Worm (Caenorhabditis elegans) whole organism, L3 larva: ENCODE measurements around the gene ttll-4.

Experiments
- aly-2 ChIP-seq: fragments of 150-350 bp; optimal IDR thresholded peaks from 2 replicates; lab custom pipeline; 2014; ENCODE audit warnings: missing biosample characterization, missing genetic modification characterization
- egl-27 ChIP-seq: sonication (generic microtip); optimal IDR thresholded peaks from 4 replicates; lab custom pipeline; 2017; ENCODE audit warnings: missing biosample characterization, missing genetic modification reagents, missing genetic modification characterization
- fkh-10 ChIP-seq: sonication (generic microtip); optimal IDR thresholded peaks from 2 replicates; lab custom pipeline; 2017; ENCODE audit warnings: missing biosample characterization, missing genetic modification reagents, missing genetic modification characterization
- lin-39 ChIP-seq: fragments of 150-350 bp; optimal IDR thresholded peaks from 2 replicates; lab custom pipeline; 2018; ENCODE audit warnings: missing biosample characterization, missing genetic modification reagents, missing genetic modification characterization
- nhr-11 ChIP-seq: fragments of 150-350 bp; optimal IDR thresholded peaks from 2 replicates; lab custom pipeline; 2014; ENCODE audit warnings: missing biosample characterization, missing genetic modification characterization
- nhr-12 ChIP-seq: fragments of 150-350 bp; optimal IDR thresholded peaks from 2 replicates; lab custom pipeline; 2014; ENCODE audit warnings: missing biosample characterization, missing genetic modification characterization
- sea-2 ChIP-seq: fragments of 150-350 bp; sonication (generic microtip); optimal IDR thresholded peaks from 4 replicates; lab custom pipeline; 2014; ENCODE audit warnings: missing biosample characterization, missing genetic modification reagents, missing genetic modification characterization

ce11 chrIII:10181868-10182267 lies 57.9 kb downstream of the ttll-4 start:
- TF ChIP-seq nhr-12 (tag; lab: Kevin White, UChicago) (no peak), sea-2 (GFP tag; lab: Kevin White, UChicago) (no peak), lin-39 (no peak), egl-27 (tag; lab: Kevin White, UChicago) (no peak), aly-2 (tag; lab: Kevin White, UChicago) (no peak), fkh-10 (GFP tag; lab: Kevin White, UChicago) (no peak), nhr-11 (tag; lab: Kevin White, UChicago) (no peak)
